Fruit fly (Drosophila melanogaster) whole organism, embryonic: ENCODE data around the gene CG4278.

Experiments used
- BEAF-32 ChIP-seq: fragments of 200-800 bp; sonication (Bioruptor generic); optimal IDR thresholded peaks from 3 replicates; lab custom pipeline; 2017; ENCODE audit warnings: missing biosample characterization, missing genetic modification characterization, mild to moderate bottlenecking, moderate library complexity, missing genetic modification reagents
- Bteb2 ChIP-seq: fragments of 200-800 bp; sonication (Bioruptor generic); optimal IDR thresholded peaks from 2 replicates; lab custom pipeline; 2016; ENCODE audit warnings: missing biosample characterization, missing genetic modification characterization
- CG10565 ChIP-seq: fragments of 200-800 bp; sonication (Bioruptor generic); optimal IDR thresholded peaks from 3 replicates; lab custom pipeline; 2016; ENCODE audit warnings: missing biosample characterization, mild to moderate bottlenecking, missing genetic modification characterization
- CG12299 ChIP-seq: fragments of 200-800 bp; sonication (Bioruptor generic); optimal IDR thresholded peaks from 2 replicates; lab custom pipeline; 2018; ENCODE audit warnings: missing biosample characterization, mild to moderate bottlenecking, missing genetic modification characterization
- CG12391 ChIP-seq: fragments of 200-800 bp; sonication (Bioruptor generic); optimal IDR thresholded peaks from 3 replicates; lab custom pipeline; 2018; ENCODE audit warnings: missing biosample characterization, mild to moderate bottlenecking, missing genetic modification characterization, moderate library complexity
- CG15514 ChIP-seq: fragments of 200-800 bp; sonication (Bioruptor generic); optimal IDR thresholded peaks from 3 replicates; lab custom pipeline; 2017; ENCODE audit warnings: missing biosample characterization, missing genetic modification characterization, mild to moderate bottlenecking, moderate library complexity, missing genetic modification reagents
- CG17328 ChIP-seq: fragments of 200-800 bp; sonication (Bioruptor generic); IDR thresholded peaks from 2 replicates; pipeline ENCODE4 v1.3.6; 2022; ENCODE audit warnings: missing biosample characterization, missing genetic modification characterization
- CG2120 ChIP-seq: fragments of 200-800 bp; sonication (Bioruptor generic); optimal IDR thresholded peaks from 3 replicates; lab custom pipeline; 2016; ENCODE audit warnings: missing biosample characterization, missing genetic modification characterization
- CG2875 ChIP-seq: fragments of 200-800 bp; sonication (Bioruptor generic); optimal IDR thresholded peaks from 2 replicates; lab custom pipeline; 2017; ENCODE audit warnings: missing biosample characterization, mild to moderate bottlenecking, missing genetic modification characterization, missing genetic modification reagents
- CG30020 ChIP-seq: fragments of 200-800 bp; optimal IDR thresholded peaks from 2 replicates; lab custom pipeline; 2019; ENCODE audit warnings: missing biosample characterization, mild to moderate bottlenecking, missing genetic modification characterization, moderate library complexity
- CG33557 ChIP-seq: fragments of 200-800 bp; sonication (Bioruptor generic); optimal IDR thresholded peaks from 2 replicates; lab custom pipeline; 2019; ENCODE audit warnings: missing biosample characterization, mild to moderate bottlenecking, missing genetic modification characterization, moderate library complexity
- CG4854 ChIP-seq: fragments of 200-800 bp; sonication (Bioruptor generic); optimal IDR thresholded peaks from 2 replicates; lab custom pipeline; 2016; ENCODE audit warnings: missing biosample characterization, missing genetic modification characterization, inconsistent platforms
- CG7372 ChIP-seq: fragments of 200-800 bp; sonication (Bioruptor generic); IDR thresholded peaks from 2 replicates; pipeline ENCODE4 v1.3.6; 2022; ENCODE audit warnings: missing biosample characterization, missing genetic modification characterization
- CTCF ChIP-seq: fragments of 200-800 bp; sonication (Bioruptor generic); optimal IDR thresholded peaks from 2 replicates; lab custom pipeline; 2017; ENCODE audit warnings: missing biosample characterization, mild to moderate bottlenecking, missing genetic modification characterization, moderate library complexity
- Dek ChIP-seq: fragments of 200-800 bp; sonication (Bioruptor generic); optimal IDR thresholded peaks from 3 replicates; lab custom pipeline; 2019; ENCODE audit warnings: missing biosample characterization, mild to moderate bottlenecking, missing genetic modification characterization, moderate library complexity
- Dfd ChIP-seq, 2 experiments: fragments of >200 bp; optimal IDR thresholded peaks; 2 replicates each; lab custom pipeline; 2017; ENCODE audit warnings: missing biosample characterization in 2 of 2, missing genetic modification characterization in 2 of 2
- Dp ChIP-seq: fragments of 200-800 bp; sonication (Bioruptor generic); optimal IDR thresholded peaks from 2 replicates; lab custom pipeline; 2018; ENCODE audit warnings: missing biosample characterization, mild to moderate bottlenecking, missing genetic modification characterization, moderate library complexity
- Drgx ChIP-seq: fragments of 200-800 bp; sonication (Bioruptor generic); IDR thresholded peaks from 2 replicates; pipeline ENCODE4 v1.3.6; 2022; ENCODE audit warnings: missing biosample characterization, missing genetic modification characterization
- Ets65A ChIP-seq: fragments of 200-800 bp; sonication (Bioruptor generic); peaks from one replicate; lab custom pipeline; 2016; ENCODE audit warnings: missing biosample characterization, missing genetic modification characterization
- Gug ChIP-seq: fragments of 200-800 bp; sonication (Bioruptor generic); IDR thresholded peaks from 4 replicates; pipeline ENCODE4 v1.3.6; 2022; ENCODE audit warnings: missing biosample characterization, missing genetic modification characterization
- H2.0 ChIP-seq: fragments of 200-800 bp; sonication (Bioruptor generic); IDR thresholded peaks from 2 replicates; pipeline ENCODE4 v1.3.6; 2022; ENCODE audit warnings: missing biosample characterization, missing genetic modification characterization
- HmgD ChIP-seq: fragments of 200-800 bp; sonication (Bioruptor generic); optimal IDR thresholded peaks from 3 replicates; lab custom pipeline; 2016; ENCODE audit warnings: missing biosample characterization, missing genetic modification characterization
- HmgZ ChIP-seq: fragments of 200-800 bp; sonication (Bioruptor generic); optimal IDR thresholded peaks from 2 replicates; lab custom pipeline; 2018; ENCODE audit warnings: missing biosample characterization, mild to moderate bottlenecking, missing genetic modification characterization
- Poxn ChIP-seq: fragments of 200-800 bp; sonication (Bioruptor generic); IDR thresholded peaks from 2 replicates; pipeline ENCODE4 v1.3.6; 2022; ENCODE audit warnings: missing biosample characterization, missing genetic modification characterization
- Ssrp ChIP-seq: fragments of 200-800 bp; sonication (Bioruptor generic); optimal IDR thresholded peaks from 2 replicates; lab custom pipeline; 2018; ENCODE audit warnings: missing biosample characterization, mild to moderate bottlenecking, missing genetic modification characterization, moderate library complexity
- TFAM ChIP-seq: fragments of 200-800 bp; sonication (Bioruptor generic); optimal IDR thresholded peaks from 2 replicates; lab custom pipeline; 2017; ENCODE audit warnings: missing biosample characterization, missing genetic modification characterization, inconsistent platforms
- Xrp1 ChIP-seq: fragments of 200-800 bp; sonication (Bioruptor generic); IDR thresholded peaks from 2 replicates; pipeline ENCODE4 v1.3.6; 2022; ENCODE audit warnings: missing biosample characterization, missing genetic modification characterization
- ara ChIP-seq: fragments of 200-800 bp; sonication (Bioruptor generic); IDR thresholded peaks from 2 replicates; pipeline ENCODE4 v1.3.6; 2022; ENCODE audit warnings: missing biosample characterization, missing genetic modification characterization
- cas ChIP-seq: fragments of 200-800 bp; sonication (Bioruptor generic); IDR thresholded peaks from 2 replicates; pipeline ENCODE4 v1.3.6; 2022; ENCODE audit warnings: missing biosample characterization, missing genetic modification characterization
- chinmo ChIP-seq: fragments of 200-800 bp; sonication (Bioruptor generic); IDR thresholded peaks from 4 replicates; pipeline ENCODE4 v1.3.6; 2022; ENCODE audit warnings: missing biosample characterization, missing genetic modification characterization; ENCODE audit not compliant: partially characterized antibody
- chn ChIP-seq: fragments of 200-800 bp; sonication (Bioruptor generic); optimal IDR thresholded peaks from 2 replicates; lab custom pipeline; 2016; ENCODE audit warnings: missing biosample characterization, missing genetic modification characterization
- crp ChIP-seq, 2 experiments: fragments of 200-800 bp; sonication (Bioruptor generic); optimal IDR thresholded peaks; 2 replicates in 1 of 2; 3 replicates in 1 of 2; lab custom pipeline; 2017; ENCODE audit warnings: missing biosample characterization in 2 of 2, missing genetic modification characterization in 2 of 2, mild to moderate bottlenecking in 1 of 2, moderate library complexity in 1 of 2
- disco-r ChIP-seq: fragments of 200-800 bp; sonication (Bioruptor generic); optimal IDR thresholded peaks from 2 replicates; lab custom pipeline; 2016; ENCODE audit warnings: missing biosample characterization, missing genetic modification characterization
- exex ChIP-seq: fragments of 200-800 bp; sonication (Bioruptor generic); optimal IDR thresholded peaks from 4 replicates; lab custom pipeline; 2018; ENCODE audit warnings: missing biosample characterization, mild to moderate bottlenecking, missing genetic modification characterization, moderate library complexity
- fd64A ChIP-seq: fragments of 200-800 bp; sonication (Bioruptor generic); optimal IDR thresholded peaks from 3 replicates; lab custom pipeline; 2018; ENCODE audit warnings: missing biosample characterization, mild to moderate bottlenecking, missing genetic modification characterization
- fru ChIP-seq: fragments of >200 bp; optimal IDR thresholded peaks from 2 replicates; lab custom pipeline; 2017
- hb ChIP-seq: fragments of 200-800 bp; sonication (Bioruptor generic); IDR thresholded peaks from 3 replicates; pipeline ENCODE4 v1.3.6; 2022; ENCODE audit warnings: missing biosample characterization, missing genetic modification characterization; ENCODE audit not compliant: partially characterized antibody
- inv ChIP-seq: fragments of 200-800 bp; sonication (Bioruptor generic); IDR thresholded peaks from 2 replicates; pipeline ENCODE4 v1.3.6; 2022; ENCODE audit warnings: missing biosample characterization, missing genetic modification characterization; ENCODE audit not compliant: partially characterized antibody
- lola ChIP-seq, 3 experiments: fragments of >200 bp in 2 of 3; fragments of 200-800 bp in 1 of 3; sonication (Bioruptor generic) in 1 of 3; optimal IDR thresholded peaks; 2 replicates each; lab custom pipeline; 2017 to 2019; ENCODE audit warnings: missing biosample characterization in 3 of 3, missing genetic modification characterization in 3 of 3, mild to moderate bottlenecking in 1 of 3, moderate library complexity in 1 of 3
- mirr ChIP-seq: fragments of 200-800 bp; sonication (Bioruptor generic); optimal IDR thresholded peaks from 3 replicates; lab custom pipeline; 2018; ENCODE audit warnings: missing biosample characterization, mild to moderate bottlenecking, missing genetic modification characterization
- p53 ChIP-seq: fragments of 200-800 bp; sonication (Bioruptor generic); optimal IDR thresholded peaks from 2 replicates; lab custom pipeline; 2016; ENCODE audit warnings: missing biosample characterization, missing genetic modification characterization
- slbo ChIP-seq: fragments of 200-800 bp; sonication (Bioruptor generic); IDR thresholded peaks from 2 replicates; pipeline ENCODE4 v1.3.6; 2022; ENCODE audit warnings: missing biosample characterization, missing genetic modification characterization
- sqz ChIP-seq: fragments of 200-800 bp; sonication (Bioruptor generic); optimal IDR thresholded peaks from 3 replicates; lab custom pipeline; 2018; ENCODE audit warnings: missing biosample characterization, mild to moderate bottlenecking, missing genetic modification characterization
- tin ChIP-seq: fragments of 200-800 bp; sonication (Bioruptor generic); optimal IDR thresholded peaks from 3 replicates; lab custom pipeline; 2016; ENCODE audit warnings: missing biosample characterization, missing genetic modification characterization
- tio ChIP-seq: fragments of 200-800 bp; sonication (Bioruptor generic); optimal IDR thresholded peaks from 2 replicates; lab custom pipeline; 2017; ENCODE audit warnings: missing biosample characterization, missing genetic modification characterization, inconsistent platforms
- tna ChIP-seq: fragments of 200-800 bp; sonication (Bioruptor generic); IDR thresholded peaks from 2 replicates; pipeline ENCODE4 v1.3.6; 2022; ENCODE audit warnings: missing biosample characterization, missing genetic modification characterization; ENCODE audit not compliant: partially characterized antibody
- unpg ChIP-seq: fragments of 200-800 bp; sonication (Bioruptor generic); optimal IDR thresholded peaks from 3 replicates; lab custom pipeline; 2018; ENCODE audit warnings: missing biosample characterization, mild to moderate bottlenecking, missing genetic modification characterization, moderate library complexity

Gene CG4278

dm6 chr2L:16350160-16350633 is 23.3 kb downstream of the CG4278 start (continued):
- TF ChIP-seq inv (peak; percentile 55), tna (no peak), Bteb2 (peak; percentile 27)

- peak; percentile 99 for TF ChIP-seq unpg (GFP tag; lab: Kevin White, UChicago)
- no peak for TF ChIP-seq hb
- peak; percentile 99 for TF ChIP-seq Xrp1 (GFP tag; lab: Robert Waterston, UW)
- TF ChIP-seq disco-r (GFP tag; lab: Kevin White, UChicago) = peak; percentile 97
- peak; percentile 99 for TF ChIP-seq CG17328 (GFP tag; lab: Robert Waterston, UW)
- TF ChIP-seq CG12391 (tag; lab: Kevin White, UChicago) = peak; percentile 99
- TF ChIP-seq CG2875 (GFP tag; lab: Kevin White, UChicago) = peak; percentile 99
- peak; percentile 95 for TF ChIP-seq Poxn
- TF ChIP-seq CG4854 (GFP tag; lab: Kevin White, UChicago) = peak; percentile 98
- TF ChIP-seq CG30020 (tag; lab: Kevin White, UChicago) = peak; percentile 89
- peak; percentile 93 for TF ChIP-seq CG10565 (GFP tag; lab: Kevin White, UChicago)
- peak; percentile 99 for TF ChIP-seq tio (GFP tag; lab: Kevin White, UChicago)
- TF ChIP-seq Dfd (GFP tag; optimal IDR thresholded peaks at IDR 0.05; lab: Kevin White, UChicago) = peak in 1 of 2 experiments; percentile 75
- TF ChIP-seq Drgx (GFP tag; lab: Robert Waterston, UW) = peak; percentile 99
- peak; percentile 99 for TF ChIP-seq HmgZ
- peak; percentile 98 for TF ChIP-seq cas
- peak in 1 of 3 experiments; percentile 98 for TF ChIP-seq lola (GFP tag; optimal IDR thresholded peaks at IDR 0.05; lab: Kevin White, UChicago)
- TF ChIP-seq CG33557 = peak; percentile 99
- peak; percentile 99 for TF ChIP-seq CG12299 (tag; lab: Kevin White, UChicago)
- peak; percentile 99 for TF ChIP-seq Dek (tag; lab: Kevin White, UChicago)
- TF ChIP-seq chn (GFP tag; lab: Kevin White, UChicago) = peak; percentile 99
- peak; percentile 98 for TF ChIP-seq H2.0
- TF ChIP-seq Gug = peak; percentile 95
- TF ChIP-seq exex (tag; lab: Kevin White, UChicago) = peak; percentile 93
- TF ChIP-seq BEAF-32 (GFP tag; lab: Kevin White, UChicago) = no peak
- peak; percentile 91 for TF ChIP-seq HmgD (GFP tag; lab: Kevin White, UChicago)
- peak; percentile 34 for TF ChIP-seq Dp (GFP tag; lab: Kevin White, UChicago)
- TF ChIP-seq CG2120 (GFP tag; lab: Kevin White, UChicago) = peak; percentile 99
- peak; percentile 100 for TF ChIP-seq Ets65A (GFP tag; lab: Kevin White, UChicago)
- TF ChIP-seq tin = peak; percentile 99
- TF ChIP-seq sqz (GFP tag; lab: Kevin White, UChicago) = peak; percentile 99
- no peak for TF ChIP-seq fru (lab: Kevin White, UChicago)
- TF ChIP-seq Ssrp (tag; lab: Kevin White, UChicago) = peak; percentile 99
- TF ChIP-seq TFAM = peak; percentile 94
- TF ChIP-seq ara (GFP tag; lab: Robert Waterston, UW) = peak; percentile 99
- TF ChIP-seq slbo (GFP tag; lab: Robert Waterston, UW) = peak; percentile 99
- TF ChIP-seq CG15514 (GFP tag; lab: Kevin White, UChicago) = peak; percentile 95
- 0 out of 4 replicates have a peak, but pooled peaks have one; percentile 46 for TF ChIP-seq chinmo (GFP tag; lab: Robert Waterston, UW)
- peak in 1 of 2 experiments; percentile 73 for TF ChIP-seq crp (GFP tag; optimal IDR thresholded peaks at IDR 0.05; lab: Kevin White, UChicago)
- peak; percentile 71 for TF ChIP-seq CTCF
- TF ChIP-seq p53 (GFP tag; lab: Kevin White, UChicago) = peak; percentile 88
- peak; percentile 99 for TF ChIP-seq mirr
- peak; percentile 99 for TF ChIP-seq CG7372 (GFP tag; lab: Robert Waterston, UW)
- peak; percentile 98 for TF ChIP-seq fd64A (GFP tag; lab: Kevin White, UChicago)
Observed at dm6 chr2L:16350742-16351568, 24.1 kb downstream of the CG4278 start.
